Worm (Caenorhabditis elegans) whole organism, young adult: ENCODE results near the gene F53G2.1.

Experiments used
- B0035.1 ChIP-seq: sonication (generic microtip); optimal IDR thresholded peaks from 2 replicates; lab custom pipeline; 2016; ENCODE audit warnings: missing genetic modification characterization, mild to moderate bottlenecking, missing compliant biosample characterization, missing genotype, missing genetic modification reagents
- B0261.1 ChIP-seq: sonication (generic microtip); optimal IDR thresholded peaks from 2 replicates; lab custom pipeline; 2016; ENCODE audit warnings: mild to moderate bottlenecking, missing genetic modification characterization, moderate library complexity, missing compliant biosample characterization
- B0336.3 ChIP-seq: fragments of 200-800 bp; sonication (Bioruptor generic); IDR thresholded peaks from 2 replicates; pipeline ENCODE4 v1.3.6; 2022; ENCODE audit warnings: missing genetic modification characterization, missing compliant biosample characterization
- C17E4.6 ChIP-seq: fragments of 200-800 bp; sonication (Bioruptor generic); IDR thresholded peaks from 2 replicates; pipeline ENCODE4 v1.3.6; 2022; ENCODE audit warnings: missing genetic modification reagents, missing genetic modification characterization, missing compliant biosample characterization
- F22D6.2 ChIP-seq: sonication (generic microtip); optimal IDR thresholded peaks from 2 replicates; lab custom pipeline; 2016; ENCODE audit warnings: mild to moderate bottlenecking, missing genetic modification characterization, missing compliant biosample characterization
- F57A8.1 ChIP-seq: fragments of 200-800 bp; sonication (Bioruptor generic); optimal IDR thresholded peaks from 2 replicates; lab custom pipeline; 2018; ENCODE audit warnings: mild to moderate bottlenecking, missing genetic modification characterization, moderate library complexity, missing compliant biosample characterization
- T07F8.4 ChIP-seq: sonication (generic microtip); optimal IDR thresholded peaks from 2 replicates; lab custom pipeline; 2016; ENCODE audit warnings: mild to moderate bottlenecking, missing genetic modification characterization, moderate library complexity, missing compliant biosample characterization
- Y67H2A.10 ChIP-seq: fragments of 200-800 bp; sonication (Bioruptor generic); conservative IDR thresholded peaks from 2 replicates; pipeline ENCODE4 v1.3.6; 2022; ENCODE audit warnings: missing genetic modification reagents, missing genetic modification characterization, missing compliant biosample characterization
- Y95B8A.8 ChIP-seq: fragments of 200-800 bp; sonication (Bioruptor generic); IDR thresholded peaks from 2 replicates; pipeline ENCODE4 v1.3.6; 2022; ENCODE audit warnings: missing genetic modification reagents, missing genetic modification characterization, missing compliant biosample characterization
- akir-1 ChIP-seq: fragments of 200-800 bp; sonication (Bioruptor generic); optimal IDR thresholded peaks from 2 replicates; lab custom pipeline; 2018; ENCODE audit warnings: mild to moderate bottlenecking, missing genetic modification characterization, moderate library complexity, missing compliant biosample characterization
- aptf-2 ChIP-seq: fragments of 200-800 bp; sonication (Bioruptor generic); conservative IDR thresholded peaks from 2 replicates; pipeline ENCODE4 v1.3.6; 2022; ENCODE audit warnings: missing genetic modification reagents, missing genetic modification characterization, missing compliant biosample characterization
- atf-7 ChIP-seq: sonication (generic microtip); optimal IDR thresholded peaks from 2 replicates; lab custom pipeline; 2017; ENCODE audit warnings: mild to moderate bottlenecking, missing genetic modification characterization, missing compliant biosample characterization
- athp-1 ChIP-seq: sonication (generic microtip); optimal IDR thresholded peaks from 2 replicates; lab custom pipeline; 2017; ENCODE audit warnings: mild to moderate bottlenecking, missing genetic modification characterization, missing compliant biosample characterization
- bed-1 ChIP-seq: fragments of 200-800 bp; sonication (Bioruptor generic); IDR thresholded peaks from 2 replicates; pipeline ENCODE4 v1.3.6; 2022; ENCODE audit warnings: missing genetic modification reagents, missing genetic modification characterization, missing compliant biosample characterization
- cebp-2 ChIP-seq: fragments of 200-800 bp; sonication (Bioruptor generic); IDR thresholded peaks from 2 replicates; pipeline ENCODE4 v1.3.6; 2022; ENCODE audit warnings: missing genetic modification characterization, missing compliant biosample characterization
- ceh-58 ChIP-seq: fragments of 200-800 bp; sonication (Bioruptor generic); IDR thresholded peaks from 2 replicates; pipeline ENCODE4 v1.3.6; 2022; ENCODE audit warnings: missing genetic modification characterization, missing compliant biosample characterization
- dpl-1 ChIP-seq: fragments of 150-350 bp; optimal IDR thresholded peaks from 2 replicates; lab custom pipeline; 2014; ENCODE audit warnings: missing biosample characterization, missing genetic modification reagents, missing genetic modification characterization
- egl-44 ChIP-seq: fragments of 200-800 bp; sonication (Bioruptor generic); IDR thresholded peaks from 2 replicates; pipeline ENCODE4 v1.3.6; 2022; ENCODE audit warnings: missing genetic modification reagents, missing genetic modification characterization, missing compliant biosample characterization
- egrh-3 ChIP-seq: fragments of 200-800 bp; sonication (Bioruptor generic); IDR thresholded peaks from 2 replicates; pipeline ENCODE4 v1.3.6; 2022; ENCODE audit warnings: missing genetic modification reagents, missing genetic modification characterization, missing compliant biosample characterization
- ets-4 ChIP-seq: fragments of 200-800 bp; sonication (Bioruptor generic); optimal IDR thresholded peaks from 2 replicates; lab custom pipeline; 2018; ENCODE audit warnings: mild to moderate bottlenecking, missing genetic modification characterization, missing compliant biosample characterization
- him-1 ChIP-seq: sonication (generic microtip); optimal IDR thresholded peaks from 2 replicates; lab custom pipeline; 2016; ENCODE audit warnings: missing genotype, missing genetic modification reagents, missing genetic modification characterization, missing compliant biosample characterization
- hlh-26 ChIP-seq: fragments of 200-800 bp; sonication (Bioruptor generic); conservative IDR thresholded peaks from 2 replicates; pipeline ENCODE4 v1.3.6; 2022; ENCODE audit warnings: missing genetic modification reagents, missing genetic modification characterization, missing compliant biosample characterization
- hmg-20 ChIP-seq: fragments of 200-800 bp; sonication (Bioruptor generic); IDR thresholded peaks from 2 replicates; pipeline ENCODE4 v1.3.6; 2022; ENCODE audit warnings: missing genetic modification reagents, missing genetic modification characterization, missing compliant biosample characterization
- hsf-1 ChIP-seq: fragments of 200-800 bp; sonication (Bioruptor generic); IDR thresholded peaks from 2 replicates; pipeline ENCODE4 v1.3.6; 2022; ENCODE audit warnings: missing genetic modification reagents, missing genetic modification characterization, missing compliant biosample characterization
- let-526 ChIP-seq: fragments of 200-800 bp; sonication (Bioruptor generic); IDR thresholded peaks from 2 replicates; pipeline ENCODE4 v1.3.6; 2022; ENCODE audit warnings: missing genetic modification reagents, missing genetic modification characterization, missing compliant biosample characterization
- let-607 ChIP-seq, 2 experiments: fragments of 200-800 bp in 1 of 2; sonication (Bioruptor generic) in 1 of 2; sonication (generic microtip) in 1 of 2; optimal IDR thresholded peaks; 2 replicates each; lab custom pipeline; 2016 to 2018; ENCODE audit warnings: mild to moderate bottlenecking in 2 of 2, missing compliant biosample characterization in 2 of 2, missing genetic modification characterization in 2 of 2, moderate library complexity in 2 of 2, missing genotype in 1 of 2
- lsy-27 ChIP-seq: sonication (generic microtip); optimal IDR thresholded peaks from 2 replicates; lab custom pipeline; 2017; ENCODE audit warnings: missing genetic modification characterization, mild to moderate bottlenecking, missing compliant biosample characterization, antibody characterized with exemption, missing genotype, borderline replicate concordance; ENCODE audit not compliant: insufficient read depth
- madf-3 ChIP-seq: fragments of 200-800 bp; sonication (Bioruptor generic); IDR thresholded peaks from 2 replicates; pipeline ENCODE4 v1.3.6; 2022; ENCODE audit warnings: missing genetic modification reagents, missing genetic modification characterization, missing compliant biosample characterization
- mes-4 ChIP-seq: sonication (generic microtip); optimal IDR thresholded peaks from 2 replicates; lab custom pipeline; 2016; ENCODE audit warnings: missing genotype, missing genetic modification characterization, missing compliant biosample characterization
- mxl-1 ChIP-seq: sonication (generic microtip); optimal IDR thresholded peaks from 2 replicates; lab custom pipeline; 2016; ENCODE audit warnings: missing genetic modification characterization, missing compliant biosample characterization
- nfya-1 ChIP-seq: sonication (generic microtip); optimal IDR thresholded peaks from 2 replicates; lab custom pipeline; 2017; ENCODE audit warnings: antibody characterized with exemption, missing compliant biosample characterization, missing genetic modification characterization, borderline replicate concordance; ENCODE audit not compliant: insufficient read depth
- nhr-120 ChIP-seq: fragments of 200-800 bp; sonication (Bioruptor generic); IDR thresholded peaks from 2 replicates; pipeline ENCODE4 v1.3.6; 2022; ENCODE audit warnings: missing genetic modification characterization, missing compliant biosample characterization
- nhr-27 ChIP-seq: fragments of 200-800 bp; sonication (Bioruptor generic); optimal IDR thresholded peaks from 2 replicates; lab custom pipeline; 2018; ENCODE audit warnings: mild to moderate bottlenecking, missing genetic modification characterization, moderate library complexity, missing compliant biosample characterization
- nhr-80 ChIP-seq: sonication (generic microtip); optimal IDR thresholded peaks from 2 replicates; lab custom pipeline; 2016; ENCODE audit warnings: missing genetic modification characterization, missing compliant biosample characterization
- rec-8 ChIP-seq, 2 experiments: sonication (generic microtip); optimal IDR thresholded peaks; 2 replicates each; lab custom pipeline; 2016; ENCODE audit warnings: mild to moderate bottlenecking in 2 of 2, missing genetic modification characterization in 2 of 2, missing genetic modification reagents in 2 of 2, missing genotype in 2 of 2, missing biosample characterization in 1 of 2, missing compliant biosample characterization in 1 of 2, moderate library complexity in 1 of 2
- repo-1 ChIP-seq: sonication (generic microtip); optimal IDR thresholded peaks from 2 replicates; lab custom pipeline; 2017; ENCODE audit warnings: mild to moderate bottlenecking, missing genetic modification characterization, missing compliant biosample characterization
- rpc-1 ChIP-seq, 2 experiments: fragments of 150-350 bp in 1 of 2; sonication (generic microtip) in 1 of 2; optimal IDR thresholded peaks; 2 replicates each; lab custom pipeline; 2014 to 2018; ENCODE audit warnings: missing biosample characterization in 1 of 2, missing genetic modification characterization in 1 of 2, missing genetic modification reagents in 1 of 2, missing genotype in 1 of 2
- snpc-1.1 ChIP-seq: sonication (generic microtip); optimal IDR thresholded peaks from 2 replicates; lab custom pipeline; 2017; ENCODE audit warnings: missing genetic modification characterization, mild to moderate bottlenecking, missing compliant biosample characterization, antibody characterized with exemption, moderate library complexity, missing genotype, missing genetic modification reagents; ENCODE audit not compliant: insufficient read depth
- snpc-3.4 ChIP-seq: sonication (generic microtip); optimal IDR thresholded peaks from 2 replicates; lab custom pipeline; 2017; ENCODE audit warnings: missing genetic modification characterization, mild to moderate bottlenecking, missing compliant biosample characterization, antibody characterized with exemption, moderate library complexity, missing genotype, missing genetic modification reagents
- snpc-4 ChIP-seq, 5 experiments: fragments of 150-350 bp in 1 of 5; sonication (generic microtip) in 4 of 5; optimal IDR thresholded peaks; 2 replicates each; lab custom pipeline; 2014 to 2018; ENCODE audit warnings: missing genetic modification characterization in 5 of 5, missing biosample characterization in 3 of 5, antibody characterized with exemption in 2 of 5, mild to moderate bottlenecking in 2 of 5, missing compliant biosample characterization in 2 of 5, missing genotype in 2 of 5, moderate library complexity in 2 of 5, missing genetic modification reagents in 1 of 5
- sptf-2 ChIP-seq: fragments of 200-800 bp; sonication (Bioruptor generic); optimal IDR thresholded peaks from 2 replicates; lab custom pipeline; 2018; ENCODE audit warnings: mild to moderate bottlenecking, missing genetic modification characterization, missing compliant biosample characterization
- tbp1 ChIP-seq: fragments of 200-800 bp; sonication (Bioruptor generic); optimal IDR thresholded peaks from 2 replicates; lab custom pipeline; 2018; ENCODE audit warnings: mild to moderate bottlenecking, missing genetic modification characterization, missing compliant biosample characterization
- tlf-1 ChIP-seq: fragments of 200-800 bp; sonication (Bioruptor generic); optimal IDR thresholded peaks from 2 replicates; lab custom pipeline; 2018; ENCODE audit warnings: mild to moderate bottlenecking, missing genetic modification characterization, missing compliant biosample characterization
- ztf-18 ChIP-seq: sonication (generic microtip); optimal IDR thresholded peaks from 2 replicates; lab custom pipeline; 2016; ENCODE audit warnings: missing genotype, mild to moderate bottlenecking, missing genetic modification characterization, missing compliant biosample characterization
- ztf-22 ChIP-seq: fragments of 200-800 bp; sonication (Bioruptor generic); optimal IDR thresholded peaks from 2 replicates; lab custom pipeline; 2018; ENCODE audit warnings: mild to moderate bottlenecking, missing genetic modification characterization, moderate library complexity, missing compliant biosample characterization
- ztf-28 ChIP-seq: fragments of 200-800 bp; sonication (Bioruptor generic); IDR thresholded peaks from 2 replicates; pipeline ENCODE4 v1.3.6; 2022; ENCODE audit warnings: missing genetic modification reagents, missing genetic modification characterization, missing compliant biosample characterization
- ztf-3 ChIP-seq: fragments of 200-800 bp; sonication (Bioruptor generic); optimal IDR thresholded peaks from 2 replicates; lab custom pipeline; 2018; ENCODE audit warnings: mild to moderate bottlenecking, missing genetic modification characterization, missing compliant biosample characterization

Gene F53G2.1

ce11 chrII:2450990-2451389 is 37.5 kb upstream of the F53G2.1 start (continued):
- TF ChIP-seq ztf-18 (tag; lab: Kevin White, UChicago) (no peak), aptf-2 (GFP tag; lab: Robert Waterston, UW) (peak; percentile 84), rpc-1 (optimal IDR thresholded peaks at IDR 0.05; lab: Kevin White, UChicago) (no peak), rpc-1 (tag; optimal IDR thresholded peaks at IDR 0.05; lab: Kevin White, UChicago) (no peak), hmg-20 (GFP tag; lab: Robert Waterston, UW) (peak; percentile 73; the same call in 1 of the 2 replicates), akir-1 (GFP tag; lab: Kevin White, UChicago) (no peak), mes-4 (tag; lab: Kevin White, UChicago) (no peak), sptf-2 (GFP tag; lab: Kevin White, UChicago) (no peak), repo-1 (tag; lab: Kevin White, UChicago) (no peak), snpc-4 (GFP tag; optimal IDR thresholded peaks at IDR 0.05; lab: Kevin White, UChicago) (no peak), snpc-4 (tag; optimal IDR thresholded peaks at IDR 0.05; lab: Kevin White, UChicago) (peak in 2 of 4 experiments; percentile 2 to 36), nfya-1 (tag; lab: Kevin White, UChicago) (no peak), hsf-1 (peak; percentile 86), cebp-2 (GFP tag; lab: Robert Waterston, UW) (no peak), let-526 (GFP tag; lab: Robert Waterston, UW) (0 out of 2 replicates have a peak, but pooled peaks have one; percentile 24), hlh-26 (GFP tag; lab: Robert Waterston, UW) (no peak), nhr-27 (no peak), bed-1 (GFP tag; lab: Robert Waterston, UW) (0 out of 2 replicates have a peak, but pooled peaks have one; percentile 83), B0261.1 (peak; percentile 20), let-607 (tag; optimal IDR thresholded peaks at IDR 0.05; lab: Kevin White, UChicago) (no peak), nhr-80 (tag; lab: Kevin White, UChicago) (no peak), snpc-1.1 (no peak), F57A8.1 (GFP tag; lab: Kevin White, UChicago) (no peak), F22D6.2 (tag; lab: Kevin White, UChicago) (no peak), dpl-1 (peak; percentile 91), Y95B8A.8 (GFP tag; lab: Robert Waterston, UW) (peak; percentile 93), C17E4.6 (GFP tag; lab: Robert Waterston, UW) (peak; percentile 87), snpc-3.4 (tag; lab: Kevin White, UChicago) (peak; percentile 82), tlf-1 (GFP tag; lab: Kevin White, UChicago) (peak; percentile 74), Y67H2A.10 (GFP tag; lab: Robert Waterston, UW) (peak; percentile 82), ztf-22 (GFP tag; lab: Kevin White, UChicago) (no peak), ets-4 (GFP tag; lab: Kevin White, UChicago) (no peak), B0336.3 (GFP tag; lab: Robert Waterston, UW) (peak; percentile 91), mxl-1 (tag; lab: Kevin White, UChicago) (no peak), rec-8 (tag; optimal IDR thresholded peaks at IDR 0.05; lab: Kevin White, UChicago) (peak in 1 of 2 experiments; percentile 38), ztf-28 (GFP tag; lab: Robert Waterston, UW) (peak; percentile 96), nhr-120 (GFP tag; lab: Robert Waterston, UW) (no peak), lsy-27 (tag; lab: Kevin White, UChicago) (no peak), egl-44 (GFP tag; lab: Robert Waterston, UW) (no peak), B0035.1 (tag; lab: Kevin White, UChicago) (no peak), him-1 (peak; percentile 47), egrh-3 (GFP tag; lab: Robert Waterston, UW) (peak; percentile 63), athp-1 (tag; lab: Kevin White, UChicago) (peak; percentile 84), T07F8.4 (tag; lab: Kevin White, UChicago) (no peak), tbp1 (GFP tag; lab: Kevin White, UChicago) (peak; percentile 63), ceh-58 (GFP tag; lab: Robert Waterston, UW) (no peak), ztf-3 (GFP tag; lab: Kevin White, UChicago) (no peak), madf-3 (GFP tag; lab: Robert Waterston, UW) (peak; percentile 87), atf-7 (no peak)
